Fruit fly (Drosophila melanogaster): ENCODE data around the gene CG7692.

dm6 chr3L:17325418-17325817 lies 26.2 kb upstream of the CG7692 start, which contains the start of gene CG13725:
- TF ChIP-seq CG8478 (optimal IDR thresholded peaks at IDR 0.05) (no peak), CTCF (optimal IDR thresholded peaks at IDR 0.05) (no peak)
